Worm (Caenorhabditis elegans): Measurements from ENCODE around the gene T05A8.6.

DNA sequence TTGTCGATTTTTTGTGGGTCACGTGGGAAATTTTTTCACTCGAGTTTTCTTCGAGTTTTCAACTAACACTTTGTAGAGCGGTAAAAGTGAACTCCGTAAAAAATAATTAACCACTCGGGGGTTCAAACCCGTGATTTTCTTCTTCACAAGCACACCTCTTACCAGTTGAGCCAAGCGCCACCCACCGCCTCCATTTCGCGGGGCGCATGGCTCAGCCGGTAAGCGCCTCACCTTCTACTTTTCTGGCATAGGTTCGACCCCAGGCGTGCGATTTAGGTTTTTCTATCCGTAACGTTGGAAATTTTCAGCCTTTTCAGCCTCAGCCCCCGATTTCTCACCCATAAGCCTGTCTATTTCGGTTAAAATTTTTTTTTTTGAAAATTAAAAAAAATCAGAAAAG is 17.5 kb downstream of the T05A8.6 start:
- no peak for TF ChIP-seq him-1 (tag; optimal IDR thresholded peaks at IDR 0.05)
- no peak for TF ChIP-seq dao-5 (tag; optimal IDR thresholded peaks at IDR 0.05)
